Fruit fly (Drosophila melanogaster) whole organism, wandering third instar larva: Measurements from ENCODE around the gene Kul.

ENCODE experiments used
- CrebA ChIP-seq: fragments of 200-800 bp; sonication (Bioruptor generic); optimal IDR thresholded peaks from 2 replicates; lab custom pipeline; 2016; ENCODE audit warnings: missing biosample characterization, mild to moderate bottlenecking, missing genetic modification characterization, borderline replicate concordance
- Dif ChIP-seq: fragments of 200-275, 200-300 bp; sonication (Bioruptor generic); optimal IDR thresholded peaks from 2 replicates; lab custom pipeline; 2018; ENCODE audit warnings: missing biosample characterization, missing genetic modification characterization; ENCODE audit not compliant: partially characterized antibody
- HLH106 ChIP-seq: fragments of 200-800 bp; optimal IDR thresholded peaks from 3 replicates; lab custom pipeline; 2019; ENCODE audit warnings: missing biosample characterization, mild to moderate bottlenecking, missing genetic modification characterization, moderate library complexity
- Hnf4 ChIP-seq: fragments of 200-800 bp; sonication (Bioruptor generic); optimal IDR thresholded peaks from 2 replicates; lab custom pipeline; 2016; ENCODE audit warnings: missing biosample characterization, mild to moderate bottlenecking, missing genetic modification characterization
- OdsH ChIP-seq: fragments of 200-800 bp; sonication (Bioruptor generic); optimal IDR thresholded peaks from 2 replicates; lab custom pipeline; 2016; ENCODE audit warnings: missing biosample characterization, mild to moderate bottlenecking, missing genetic modification characterization
- Sp1 ChIP-seq: fragments of 200-800 bp; sonication (Bioruptor generic); optimal IDR thresholded peaks from 3 replicates; lab custom pipeline; 2019; ENCODE audit warnings: missing biosample characterization, mild to moderate bottlenecking, missing genetic modification characterization, moderate library complexity
- brk ChIP-seq: fragments of 200-800 bp; sonication (Bioruptor generic); optimal IDR thresholded peaks from 2 replicates; lab custom pipeline; 2016; ENCODE audit warnings: missing biosample characterization, mild to moderate bottlenecking, missing genetic modification characterization
- dl ChIP-seq, 2 experiments: fragments of 175-275, 200-275 bp in 1 of 2; fragments of 200-275 bp in 1 of 2; sonication (Bioruptor generic); optimal IDR thresholded peaks; lab custom pipeline; 2018; ENCODE audit warnings: mild to moderate bottlenecking in 2 of 2, missing biosample characterization in 2 of 2, missing genetic modification characterization in 2 of 2, moderate library complexity in 2 of 2; ENCODE audit not compliant: partially characterized antibody in 2 of 2, insufficient read depth in 1 of 2
- lola ChIP-seq: fragments of >200 bp; optimal IDR thresholded peaks from 2 replicates; lab custom pipeline; 2017; ENCODE audit warnings: missing biosample characterization, missing genetic modification characterization
- pan ChIP-seq: fragments of >200 bp; optimal IDR thresholded peaks from 2 replicates; lab custom pipeline; 2017
- psq ChIP-seq: fragments of 200-800 bp; sonication (Bioruptor generic); optimal IDR thresholded peaks from 3 replicates; lab custom pipeline; 2017; ENCODE audit warnings: missing biosample characterization, mild to moderate bottlenecking, missing genetic modification characterization, moderate library complexity
- sv ChIP-seq: fragments of 200-800 bp; sonication (Bioruptor generic); optimal IDR thresholded peaks from 3 replicates; lab custom pipeline; 2016; ENCODE audit warnings: missing biosample characterization, missing genetic modification characterization
- usp ChIP-seq: fragments of >200 bp; optimal IDR thresholded peaks from 2 replicates; lab custom pipeline; 2017; ENCODE audit warnings: missing biosample characterization, missing genetic modification characterization

DNA sequence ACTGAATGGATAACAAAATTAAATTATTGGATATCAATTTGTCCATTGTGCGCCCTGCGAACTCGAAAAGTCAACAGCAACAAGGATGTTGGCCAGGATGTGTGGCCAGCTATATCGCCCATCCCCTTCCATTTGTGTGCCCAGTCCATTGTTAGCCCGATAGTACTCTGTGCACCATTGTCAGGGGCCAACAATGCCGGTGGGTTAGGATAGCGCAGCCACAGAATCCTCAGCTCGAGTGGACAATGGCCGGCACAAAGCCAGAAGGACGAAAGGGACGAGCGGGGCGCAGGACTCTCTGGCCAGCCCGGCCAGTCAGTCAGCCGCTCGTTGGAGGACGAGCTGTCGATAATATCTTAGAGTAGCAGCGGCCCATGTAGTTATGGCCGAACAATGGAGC lies 27.8 kb upstream of the Kul start:
- TF ChIP-seq psq (GFP tag; lab: Kevin White, UChicago) (no peak), brk (GFP tag; lab: Kevin White, UChicago) (no peak), Hnf4 (GFP tag; lab: Kevin White, UChicago) (no peak), OdsH (no peak), pan (lab: Kevin White, UChicago) (no peak), HLH106 (no peak), usp (GFP tag; lab: Kevin White, UChicago) (no peak), CrebA (no peak), dl (GFP tag; optimal IDR thresholded peaks at IDR 0.05; lab: Kevin White, UChicago; ENCODE audit: insufficient read depth in 1 of 2, partially characterized antibody in 2 of 2) (no peak), sv (no peak), Sp1 (GFP tag; lab: Kevin White, UChicago) (no peak), lola (no peak), Dif (GFP tag; lab: Kevin White, UChicago) (no peak)
